Fruit fly (Drosophila melanogaster) whole organism, wandering third instar larva: Measurements from ENCODE around the gene Cyp313a1.

Source experiments
- Hr78 ChIP-seq: fragments of >200 bp; optimal IDR thresholded peaks from 2 replicates; lab custom pipeline; 2017; ENCODE audit warnings: missing biosample characterization, missing genetic modification characterization
- fru ChIP-seq: fragments of 200-800 bp; sonication (Bioruptor generic); optimal IDR thresholded peaks from 3 replicates; lab custom pipeline; 2016; ENCODE audit warnings: missing biosample characterization, mild to moderate bottlenecking, missing genetic modification characterization
- h ChIP-seq: fragments of 200-800 bp; sonication (Bioruptor generic); optimal IDR thresholded peaks from 3 replicates; lab custom pipeline; 2016; ENCODE audit warnings: missing biosample characterization, mild to moderate bottlenecking, missing genetic modification characterization
- pan ChIP-seq: fragments of >200 bp; optimal IDR thresholded peaks from 2 replicates; lab custom pipeline; 2017
- woc ChIP-seq: sonication (Bioruptor generic); optimal IDR thresholded peaks from 2 replicates; lab custom pipeline; 2016; ENCODE audit warnings: missing biosample characterization, mild to moderate bottlenecking, missing genetic modification characterization

DNA sequence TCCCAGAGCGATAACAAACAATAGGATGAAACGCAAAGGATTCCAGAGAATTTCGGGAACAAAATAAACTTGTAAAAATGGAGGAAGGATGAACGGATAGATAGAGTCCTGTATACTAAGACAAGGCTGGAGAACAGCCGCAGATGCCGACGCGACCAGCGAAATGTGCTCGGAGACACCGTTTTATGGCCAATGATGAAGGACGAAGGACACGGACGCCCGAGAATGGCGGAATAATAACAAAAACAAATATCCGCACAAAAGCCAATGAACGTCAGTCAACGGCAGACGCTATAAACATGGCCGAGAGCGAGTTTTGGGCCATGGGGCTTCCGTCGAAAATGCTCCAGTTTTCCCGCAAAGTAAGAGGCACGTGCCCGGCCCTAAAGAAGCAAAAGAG lies 34.2 kb downstream of the Cyp313a1 start:
- no peak for TF ChIP-seq h (GFP tag; lab: Kevin White, UChicago)
- TF ChIP-seq Hr78 (GFP tag; lab: Kevin White, UChicago), result no peak
- no peak for TF ChIP-seq woc (GFP tag; lab: Kevin White, UChicago)
- TF ChIP-seq pan (lab: Kevin White, UChicago), result no peak
- no peak for TF ChIP-seq fru (GFP tag; lab: Kevin White, UChicago)
